Fruit fly (Drosophila melanogaster): ENCODE results near the gene CG43318.

- TF ChIP-seq CG12605 (GFP tag; IDR thresholded peaks at IDR 0.05) (no peak), CG17806 (tag; optimal IDR thresholded peaks at IDR 0.05) (no peak), EcR (GFP tag; optimal IDR thresholded peaks at IDR 0.05) (no peak), CG8159 (tag; optimal IDR thresholded peaks at IDR 0.05) (no peak), D1 (tag; optimal IDR thresholded peaks at IDR 0.05) (no peak), CG4496 (GFP tag; IDR thresholded peaks at IDR 0.05) (no peak)
Observed at dm6 chr3R:15792427-15792826, 40.8 kb downstream of the CG43318 start, which contains the start of gene Acyp2.

Measured in whole organism, pupa.